Worm (Caenorhabditis elegans) whole organism, L4 larva: ENCODE results near the gene Y39A1A.9.

ENCODE experiments used
- ceh-28 ChIP-seq: fragments of 150-350 bp; optimal IDR thresholded peaks from 2 replicates; lab custom pipeline; 2014; ENCODE audit warnings: missing biosample characterization, missing genetic modification reagents, missing genetic modification characterization
- lin-39 ChIP-seq: fragments of 150-350 bp; optimal IDR thresholded peaks from 2 replicates; lab custom pipeline; 2014; ENCODE audit warnings: missing biosample characterization, missing genetic modification reagents, missing genetic modification characterization
- lsy-2 ChIP-seq, 2 experiments: fragments of 150-350 bp in 1 of 2; sonication (generic microtip) in 1 of 2; optimal IDR thresholded peaks; 2 replicates each; lab custom pipeline; 2014 to 2017; ENCODE audit warnings: missing biosample characterization in 2 of 2, missing genetic modification characterization in 2 of 2
- unc-62 ChIP-seq, 3 experiments: fragments of 150-350 bp in 1 of 3; sonication (generic microtip); optimal IDR thresholded peaks in 2 of 3; peaks in 1 of 3; 1 replicate in 1 of 3; 2 replicates in 2 of 3; lab custom pipeline; 2014 to 2017; ENCODE audit warnings: missing biosample characterization in 3 of 3, missing genetic modification characterization in 3 of 3, missing genetic modification reagents in 3 of 3, missing genotype in 1 of 3

- TF ChIP-seq unc-62 (GFP tag; optimal IDR thresholded peaks at IDR 0.05 in 1 of 2; lab: Kevin White, UChicago) = peak in 1 of 2 experiments; percentile 97
- TF ChIP-seq unc-62 (tag; optimal IDR thresholded peaks at IDR 0.05; lab: Kevin White, UChicago) = peak; percentile 26
- no peak for TF ChIP-seq lin-39
- TF ChIP-seq lsy-2 (tag; optimal IDR thresholded peaks at IDR 0.05; lab: Kevin White, UChicago) = peak in 1 of 2 experiments; percentile 90
- no peak for TF ChIP-seq ceh-28 (tag; lab: Kevin White, UChicago)
Observed at ce11 chrIII:10621208-10621607, 12.1 kb downstream of the Y39A1A.9 start, which contains the start of the genes lron-10 and hpr-9.
